Worm (Caenorhabditis elegans): ENCODE data around the gene W06G6.2.

W06G6.2 gene

ce11 chrV:16672198-16672597 is 43.1 kb downstream of the W06G6.2 start, which contains the start of gene F14F8.8:
Gene F14F8.8, minus strand, starts transcription at chrV:16672298.
- no peak for TF ChIP-seq pha-4 (tag; optimal IDR thresholded peaks at IDR 0.05)
- no peak for TF ChIP-seq ceh-43 (GFP tag; optimal IDR thresholded peaks at IDR 0.05)
- TF ChIP-seq mls-2 (tag; optimal IDR thresholded peaks at IDR 0.05): no peak
- TF ChIP-seq sem-2 (GFP tag; optimal IDR thresholded peaks at IDR 0.05): no peak
- TF ChIP-seq elt-3 (tag; optimal IDR thresholded peaks at IDR 0.05): no peak
- TF ChIP-seq bed-3 (GFP tag; optimal IDR thresholded peaks at IDR 0.05): no peak
- TF ChIP-seq ces-1 (GFP tag; optimal IDR thresholded peaks at IDR 0.05): no peak
- TF ChIP-seq ceh-83 (GFP tag; optimal IDR thresholded peaks at IDR 0.05): no peak
- TF ChIP-seq blmp-1 (tag; optimal IDR thresholded peaks at IDR 0.05): no peak
- TF ChIP-seq cnd-1 (tag; optimal IDR thresholded peaks at IDR 0.05): no peak
- TF ChIP-seq sptf-1 (tag; optimal IDR thresholded peaks at IDR 0.05): no peak

ce11 chrV:16674399-16674798 is 45.3 kb downstream of the W06G6.2 start:
- TF ChIP-seq mls-2 (tag; optimal IDR thresholded peaks at IDR 0.05) (no peak), lin-32 (GFP tag; optimal IDR thresholded peaks at IDR 0.05) (no peak), ceh-83 (GFP tag; optimal IDR thresholded peaks at IDR 0.05) (no peak), nhr-12 (tag; optimal IDR thresholded peaks at IDR 0.05) (no peak), nhr-76 (tag; optimal IDR thresholded peaks at IDR 0.05) (no peak), elt-1 (tag; optimal IDR thresholded peaks at IDR 0.05; ENCODE audit: borderline replicate concordance, insufficient read depth) (no peak), cnd-1 (tag; optimal IDR thresholded peaks at IDR 0.05) (no peak), ham-2 (GFP tag; optimal IDR thresholded peaks at IDR 0.05) (no peak), drap-1 (GFP tag; optimal IDR thresholded peaks at IDR 0.05) (no peak)

- no peak for TF ChIP-seq unc-120 (tag; optimal IDR thresholded peaks at IDR 0.05; ENCODE audit: poor library complexity, severe bottlenecking)
Observed at ce11 chrV:16675553-16675952, 46.5 kb downstream of the W06G6.2 start, which contains the start of gene srz-1. Gene srz-1, plus strand, starts transcription at chrV:16675853.

- no peak for TF ChIP-seq zip-8 (tag; optimal IDR thresholded peaks at IDR 0.05)
- no peak for TF ChIP-seq unc-62 (GFP tag; optimal IDR thresholded peaks at IDR 0.05)
- no peak for TF ChIP-seq lin-32 (GFP tag; optimal IDR thresholded peaks at IDR 0.05)
- TF ChIP-seq ceh-43 (GFP tag; optimal IDR thresholded peaks at IDR 0.05): no peak
Observed at ce11 chrV:16679237-16679636, 50.1 kb downstream of the W06G6.2 start, which contains the start of gene srz-103. Gene srz-103, minus strand, starts transcription at chrV:16679337.
